Worm (Caenorhabditis elegans) whole organism, L4/young adult: ENCODE results near the gene oac-42.

Experiments
- W03F9.2 ChIP-seq: fragments of 150-350 bp; optimal IDR thresholded peaks from 2 replicates; lab custom pipeline; 2014; ENCODE audit warnings: missing biosample characterization, missing genetic modification characterization
- dao-5 ChIP-seq: sonication (generic microtip); optimal IDR thresholded peaks from 2 replicates; lab custom pipeline; 2016; ENCODE audit warnings: missing genotype, missing genetic modification characterization, moderate library complexity, missing compliant biosample characterization
- him-1 ChIP-seq: sonication (generic microtip); optimal IDR thresholded peaks from 2 replicates; lab custom pipeline; 2016; ENCODE audit warnings: missing genotype, missing genetic modification reagents, missing genetic modification characterization, missing compliant biosample characterization

DNA sequence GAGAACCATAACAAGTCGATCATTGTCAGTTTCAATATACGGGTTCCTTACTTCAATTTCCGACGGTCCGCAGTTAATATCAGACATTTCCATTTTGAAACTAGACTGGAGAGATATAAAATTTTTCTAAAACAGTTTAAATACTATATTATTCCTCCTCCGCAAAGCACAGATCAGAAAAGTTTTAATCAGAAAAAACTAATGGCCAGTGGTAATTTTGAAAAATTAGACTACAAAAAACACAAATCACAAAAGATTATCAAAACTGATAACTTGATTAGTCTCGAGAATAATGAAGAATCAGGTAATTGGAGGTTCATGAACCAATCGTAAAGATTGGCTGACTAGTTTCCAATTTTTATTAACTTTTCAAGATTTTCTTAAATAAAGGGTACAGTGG, 1.4 kb upstream of the oac-42 start, which contains the start of gene T06C12.9:
- TF ChIP-seq him-1 (tag; lab: Kevin White, UChicago) (no peak), dao-5 (tag; lab: Kevin White, UChicago) (no peak), W03F9.2 (tag; lab: Kevin White, UChicago) (no peak)
